Worm (Caenorhabditis elegans): ENCODE data around the gene F42A9.11.

- TF ChIP-seq unc-130 (GFP tag; optimal IDR thresholded peaks at IDR 0.05) (no peak), fkh-10 (GFP tag; optimal IDR thresholded peaks at IDR 0.05) (no peak), lin-15B (tag; optimal IDR thresholded peaks at IDR 0.05) (no peak), ama-1 (optimal IDR thresholded peaks at IDR 0.05) (no peak), hlh-11 (tag; optimal IDR thresholded peaks at IDR 0.05) (no peak), lin-39 (tag; optimal IDR thresholded peaks at IDR 0.05) (no peak), mes-2 (tag; optimal IDR thresholded peaks at IDR 0.05; ENCODE audit: poor library complexity, severe bottlenecking) (no peak), attf-4 (tag; optimal IDR thresholded peaks at IDR 0.05) (no peak), unc-62 (GFP tag; optimal IDR thresholded peaks at IDR 0.05 in 1 of 2) (no peak), unc-62 (tag; optimal IDR thresholded peaks at IDR 0.05) (no peak)
These were observed 41.2 kb downstream of the F42A9.11 start, which contains the start of gene cdh-5 for ce11 chrIV:8668635-8669034.
